Worm (Caenorhabditis elegans) whole organism, L1 larva: Measurements from ENCODE around the gene str-249.

Source experiments
- efl-1 ChIP-seq, 4 experiments: fragments of 150-350 bp; optimal IDR thresholded peaks in 3 of 4; peaks in 1 of 4; 1 replicate in 1 of 4; 2 replicates in 3 of 4; lab custom pipeline; 2014; ENCODE audit warnings: missing biosample characterization in 2 of 4, missing genetic modification characterization in 2 of 4, missing genetic modification reagents in 2 of 4
- fkh-8 ChIP-seq: sonication (generic microtip); optimal IDR thresholded peaks from 2 replicates; lab custom pipeline; 2016; ENCODE audit warnings: mild to moderate bottlenecking, missing genetic modification characterization, missing compliant biosample characterization
- lsy-2 ChIP-seq, 2 experiments: fragments of 150-350 bp; optimal IDR thresholded peaks; 2 replicates each; lab custom pipeline; 2014; ENCODE audit warnings: missing biosample characterization in 2 of 2, missing genetic modification characterization in 2 of 2
- pag-3 ChIP-seq: sonication (generic microtip); optimal IDR thresholded peaks from 2 replicates; lab custom pipeline; 2017; ENCODE audit warnings: missing genetic modification characterization, mild to moderate bottlenecking, missing compliant biosample characterization, antibody characterized with exemption, borderline replicate concordance; ENCODE audit not compliant: insufficient read depth
- snpc-4 ChIP-seq: fragments of 150-350 bp; optimal IDR thresholded peaks from 2 replicates; lab custom pipeline; 2014; ENCODE audit warnings: missing biosample characterization, missing genetic modification characterization

- no peak for TF ChIP-seq lsy-2 (tag; optimal IDR thresholded peaks at IDR 0.05; lab: Kevin White, UChicago)
- TF ChIP-seq snpc-4 (tag; lab: Kevin White, UChicago): no peak
- no peak for TF ChIP-seq efl-1 (optimal IDR thresholded peaks at IDR 0.05; lab: Kevin White, UChicago)
- no peak for TF ChIP-seq efl-1 (GFP tag; optimal IDR thresholded peaks at IDR 0.05 in 1 of 2; lab: Kevin White, UChicago)
- no peak for TF ChIP-seq pag-3 (tag; lab: Kevin White, UChicago)
- no peak for TF ChIP-seq fkh-8 (tag; lab: Kevin White, UChicago)
Observed at ce11 chrIV:7227072-7227471, 40.4 kb upstream of the str-249 start, which contains the start of gene R13A1.10.
